Worm (Caenorhabditis elegans) whole organism, early embryonic: ENCODE results near the gene Y38A10A.7.

Experiments used
- B0310.2 ChIP-seq: sonication (generic microtip); optimal IDR thresholded peaks from 2 replicates; lab custom pipeline; 2016; ENCODE audit warnings: mild to moderate bottlenecking, missing genetic modification characterization, missing compliant biosample characterization
- ama-1 ChIP-seq: fragments of 150-350 bp; optimal IDR thresholded peaks from 2 replicates; lab custom pipeline; 2014
- ceh-13 ChIP-seq: fragments of 200-800 bp; sonication (Bioruptor generic); optimal IDR thresholded peaks from 2 replicates; lab custom pipeline; 2018; ENCODE audit warnings: mild to moderate bottlenecking, missing genetic modification characterization, missing compliant biosample characterization
- flt-1 ChIP-seq: fragments of 200-800 bp; sonication (Bioruptor generic); IDR thresholded peaks from 2 replicates; pipeline ENCODE4 v1.3.6; 2022; ENCODE audit warnings: missing genetic modification characterization, missing compliant biosample characterization
- hmbx-1 ChIP-seq: sonication (generic microtip); optimal IDR thresholded peaks from 2 replicates; lab custom pipeline; 2016; ENCODE audit warnings: mild to moderate bottlenecking, missing genetic modification characterization, missing compliant biosample characterization
- hmg-4 ChIP-seq: fragments of 200-800 bp; sonication (Bioruptor generic); optimal IDR thresholded peaks from 2 replicates; lab custom pipeline; 2018; ENCODE audit warnings: mild to moderate bottlenecking, missing genetic modification characterization, missing compliant biosample characterization
- hnd-1 ChIP-seq: sonication (generic microtip); optimal IDR thresholded peaks from 2 replicates; lab custom pipeline; 2016; ENCODE audit warnings: missing genetic modification characterization, missing compliant biosample characterization
- pes-1 ChIP-seq: fragments of 200-800 bp; sonication (Bioruptor generic); IDR thresholded peaks from 2 replicates; pipeline ENCODE4 v1.3.6; 2022; ENCODE audit warnings: missing genetic modification reagents, missing genetic modification characterization, missing compliant biosample characterization
- scrt-1 ChIP-seq: fragments of 200-800 bp; sonication (Bioruptor generic); IDR thresholded peaks from 2 replicates; pipeline ENCODE4 v1.3.6; 2022; ENCODE audit warnings: missing genetic modification characterization, missing compliant biosample characterization
- tbx-11 ChIP-seq: fragments of 200-800 bp; sonication (Bioruptor generic); IDR thresholded peaks from 2 replicates; pipeline ENCODE4 v1.3.6; 2022; ENCODE audit warnings: missing genetic modification characterization, missing compliant biosample characterization
- tbx-37 ChIP-seq: fragments of 200-800 bp; sonication (Bioruptor generic); conservative IDR thresholded peaks from 2 replicates; pipeline ENCODE4 v1.3.6; 2022; ENCODE audit warnings: missing genetic modification reagents, missing genetic modification characterization, missing compliant biosample characterization
- tra-4 ChIP-seq: sonication (generic microtip); optimal IDR thresholded peaks from 2 replicates; lab custom pipeline; 2017; ENCODE audit warnings: missing genetic modification characterization, missing compliant biosample characterization

ce11 chrV:6131100-6131499 is 35.1 kb downstream of the Y38A10A.7 start, which contains the start of gene exp-2:
- TF ChIP-seq ama-1 (lab: Kevin White, UChicago) (no peak), hmbx-1 (tag; lab: Kevin White, UChicago) (no peak), flt-1 (GFP tag; lab: Robert Waterston, UW) (no peak), tbx-11 (GFP tag; lab: Robert Waterston, UW) (no peak), hmg-4 (GFP tag; lab: Kevin White, UChicago) (no peak), B0310.2 (tag; lab: Kevin White, UChicago) (no peak), tra-4 (tag; lab: Kevin White, UChicago) (no peak), tbx-37 (GFP tag; lab: Robert Waterston, UW) (no peak), scrt-1 (GFP tag; lab: Robert Waterston, UW) (no peak), pes-1 (GFP tag; lab: Robert Waterston, UW) (no peak), ceh-13 (GFP tag; lab: Kevin White, UChicago) (no peak), hnd-1 (tag; lab: Kevin White, UChicago) (no peak)
